Fruit fly (Drosophila melanogaster): ENCODE data around the gene t.

Gene t

dm6 chrX:9196362-9196761 lies 26.7 kb downstream of the t start, which contains the start of gene CG12118 (continued):
- no peak for TF ChIP-seq toy (GFP tag; IDR thresholded peaks at IDR 0.05)
- peak; percentile 56; the same call in 1 of the 2 replicates for TF ChIP-seq CG10321 (GFP tag; IDR thresholded peaks at IDR 0.05)
- TF ChIP-seq CG12769 (tag; optimal IDR thresholded peaks at IDR 0.05), result no peak
- TF ChIP-seq CG9215 (GFP tag; IDR thresholded peaks at IDR 0.05), result peak; percentile 60
- peak; percentile 78 for TF ChIP-seq HLH3B (GFP tag; IDR thresholded peaks at IDR 0.05)
- peak; percentile 34 for TF ChIP-seq tup (GFP tag; optimal IDR thresholded peaks at IDR 0.05)
- TF ChIP-seq zen (tag; optimal IDR thresholded peaks at IDR 0.05), result peak; percentile 78
- no peak for TF ChIP-seq Vsx1 (GFP tag; optimal IDR thresholded peaks at IDR 0.05)
- peak in 1 of 3 experiments; percentile 75 for TF ChIP-seq lola (GFP tag; optimal IDR thresholded peaks at IDR 0.05)
- TF ChIP-seq CG30020 (tag; optimal IDR thresholded peaks at IDR 0.05), result peak; percentile 41
- TF ChIP-seq cad (GFP tag; optimal IDR thresholded peaks at IDR 0.05), result no peak
- no peak for TF ChIP-seq sr (GFP tag; IDR thresholded peaks at IDR 0.05)
- peak; percentile 71 for TF ChIP-seq CG17385 (GFP tag; optimal IDR thresholded peaks at IDR 0.05)
- TF ChIP-seq tin (GFP tag; optimal IDR thresholded peaks at IDR 0.05), result peak; percentile 79
- peak; percentile 84 for TF ChIP-seq CG2889 (GFP tag; IDR thresholded peaks at IDR 0.05)
- TF ChIP-seq caup (GFP tag; optimal IDR thresholded peaks at IDR 0.05; ENCODE audit: severe bottlenecking), result peak; percentile 62
- TF ChIP-seq CrebB (tag; optimal IDR thresholded peaks at IDR 0.05), result no peak
- peak; percentile 80 for TF ChIP-seq CG3847 (GFP tag; IDR thresholded peaks at IDR 0.05)
- TF ChIP-seq ssp (GFP tag; IDR thresholded peaks at IDR 0.05), result peak; percentile 74
- TF ChIP-seq ara (GFP tag; IDR thresholded peaks at IDR 0.05), result peak; percentile 73
- TF ChIP-seq Lim3 (GFP tag; IDR thresholded peaks at IDR 0.05), result no peak
- no peak for TF ChIP-seq Sin3A (optimal IDR thresholded peaks at IDR 0.05)
- TF ChIP-seq CG14014 (GFP tag; IDR thresholded peaks at IDR 0.05), result peak; percentile 52; the same call in 1 of the 2 replicates
- peak; percentile 67 for TF ChIP-seq fd96Cb (tag; optimal IDR thresholded peaks at IDR 0.05)
- no peak for TF ChIP-seq disco-r (GFP tag; optimal IDR thresholded peaks at IDR 0.05)
- peak; percentile 74 for TF ChIP-seq CG11093 (GFP tag; IDR thresholded peaks at IDR 0.05)
- no peak for TF ChIP-seq bigmax (GFP tag; optimal IDR thresholded peaks at IDR 0.05)
- TF ChIP-seq Xbp1 (GFP tag; optimal IDR thresholded peaks at IDR 0.05), result peak; percentile 90
- peak; percentile 82 for TF ChIP-seq CG32532 (GFP tag; IDR thresholded peaks at IDR 0.05)
- peak; percentile 77 for TF ChIP-seq CG15601 (tag; optimal IDR thresholded peaks at IDR 0.05)
- peak; percentile 87 for TF ChIP-seq Sox102F (GFP tag; optimal IDR thresholded peaks at IDR 0.05)
- TF ChIP-seq maf-S (GFP tag; optimal IDR thresholded peaks at IDR 0.05), result peak; percentile 32
- peak; percentile 38 for TF ChIP-seq CG17186 (GFP tag; optimal IDR thresholded peaks at IDR 0.05)
- TF ChIP-seq CG18476 (GFP tag; optimal IDR thresholded peaks at IDR 0.05), result peak; percentile 73
- peak; percentile 74 for TF ChIP-seq CG12659 (GFP tag; optimal IDR thresholded peaks at IDR 0.05)
- TF ChIP-seq CG3281 (GFP tag; optimal IDR thresholded peaks at IDR 0.05), result peak; percentile 47
- TF ChIP-seq Mrtf (GFP tag; IDR thresholded peaks at IDR 0.05), result no peak
- TF ChIP-seq CG4617 (GFP tag; optimal IDR thresholded peaks at IDR 0.05; ENCODE audit: borderline replicate concordance), result peak; percentile 52
- peak; percentile 62 for TF ChIP-seq Dek (tag; optimal IDR thresholded peaks at IDR 0.05)
- TF ChIP-seq Lpt (GFP tag; optimal IDR thresholded peaks at IDR 0.05), result no peak
- TF ChIP-seq CG7963 (GFP tag; IDR thresholded peaks at IDR 0.05; ENCODE audit: partially characterized antibody), result peak; percentile 81
- TF ChIP-seq run (tag; optimal IDR thresholded peaks at IDR 0.05), result no peak
- peak; percentile 65 for TF ChIP-seq ato (GFP tag; IDR thresholded peaks at IDR 0.05; ENCODE audit: partially characterized antibody)
- peak; percentile 84 for TF ChIP-seq bbx (GFP tag; IDR thresholded peaks at IDR 0.05; ENCODE audit: partially characterized antibody)
- no peak for TF ChIP-seq CG6654 (GFP tag; optimal IDR thresholded peaks at IDR 0.05)
- TF ChIP-seq gem (tag; optimal IDR thresholded peaks at IDR 0.05), result peak; percentile 91
- TF ChIP-seq klu (GFP tag; IDR thresholded peaks at IDR 0.05), result peak; percentile 41; the same call in 1 of the 2 replicates
- no peak for TF ChIP-seq CG11398 (GFP tag; optimal IDR thresholded peaks at IDR 0.05)
- peak; percentile 88 for TF ChIP-seq sens (GFP tag)
- TF ChIP-seq Atf6 (GFP tag; IDR thresholded peaks at IDR 0.05), result peak; percentile 79
- TF ChIP-seq CG14050 (GFP tag; IDR thresholded peaks at IDR 0.05), result peak; percentile 65

Data from whole organism, embryonic.